Worm (Caenorhabditis elegans): ENCODE results near the gene rack-1.

DNA sequence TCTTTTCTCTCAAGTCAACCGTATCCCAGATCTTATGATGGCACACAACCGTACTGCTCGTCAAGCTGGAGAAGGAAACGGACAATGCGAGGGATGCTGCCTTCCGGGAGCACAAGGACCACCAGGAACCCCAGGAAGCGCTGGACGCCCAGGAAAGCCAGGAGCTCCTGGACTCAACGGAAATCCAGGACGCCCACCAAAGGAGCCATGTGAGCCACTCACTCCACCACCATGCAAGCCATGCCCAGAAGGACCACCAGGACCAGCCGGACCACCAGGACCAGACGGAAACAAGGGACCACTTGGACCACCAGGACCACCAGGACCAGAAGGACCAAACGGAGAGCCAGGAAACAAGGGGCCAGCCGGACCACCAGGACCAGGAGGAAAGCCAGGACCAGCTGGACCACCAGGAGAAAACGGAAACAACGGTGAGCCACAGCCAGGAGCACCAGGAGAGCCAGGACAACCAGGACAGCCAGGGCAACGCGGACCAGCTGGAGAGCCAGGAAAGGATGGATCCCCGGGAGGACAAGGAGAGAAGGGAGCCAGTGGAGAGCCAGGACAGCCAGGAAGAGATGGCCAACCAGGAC lies 40.3 kb downstream of the rack-1 start:
- TF ChIP-seq ama-1 (optimal IDR thresholded peaks at IDR 0.05) = no peak
- TF ChIP-seq tbx-11 (GFP tag; IDR thresholded peaks at IDR 0.05) = no peak
- no peak for TF ChIP-seq tbx-37 (GFP tag; conservative IDR thresholded peaks at IDR 0.05)
- no peak for TF ChIP-seq scrt-1 (GFP tag; IDR thresholded peaks at IDR 0.05)
- TF ChIP-seq B0310.2 (tag; optimal IDR thresholded peaks at IDR 0.05) = no peak
- no peak for TF ChIP-seq ets-7 (tag; optimal IDR thresholded peaks at IDR 0.05)
- TF ChIP-seq ceh-13 (GFP tag; optimal IDR thresholded peaks at IDR 0.05) = no peak

Measured in whole organism, early embryonic.